Worm (Caenorhabditis elegans) whole organism, early embryonic: ENCODE results near the gene swm-1.

ENCODE experiments used
- B0310.2 ChIP-seq: sonication (generic microtip); optimal IDR thresholded peaks from 2 replicates; lab custom pipeline; 2016; ENCODE audit warnings: mild to moderate bottlenecking, missing genetic modification characterization, missing compliant biosample characterization
- F13C5.2 ChIP-seq: sonication (generic microtip); optimal IDR thresholded peaks from 2 replicates; lab custom pipeline; 2017; ENCODE audit warnings: mild to moderate bottlenecking, missing genetic modification characterization, inconsistent platforms, missing compliant biosample characterization
- aly-1 ChIP-seq: sonication (generic microtip); optimal IDR thresholded peaks from 2 replicates; lab custom pipeline; 2016; ENCODE audit warnings: missing genetic modification characterization, missing compliant biosample characterization
- ama-1 ChIP-seq: fragments of 150-350 bp; optimal IDR thresholded peaks from 2 replicates; lab custom pipeline; 2014
- ceh-13 ChIP-seq: fragments of 200-800 bp; sonication (Bioruptor generic); optimal IDR thresholded peaks from 2 replicates; lab custom pipeline; 2018; ENCODE audit warnings: mild to moderate bottlenecking, missing genetic modification characterization, missing compliant biosample characterization
- ceh-36 ChIP-seq: sonication (generic microtip); optimal IDR thresholded peaks from 2 replicates; lab custom pipeline; 2016; ENCODE audit warnings: missing genetic modification characterization, inconsistent platforms, missing compliant biosample characterization
- ets-7 ChIP-seq: sonication (generic microtip); optimal IDR thresholded peaks from 2 replicates; lab custom pipeline; 2016; ENCODE audit warnings: missing genotype, missing genetic modification characterization, missing compliant biosample characterization
- flt-1 ChIP-seq: fragments of 200-800 bp; sonication (Bioruptor generic); IDR thresholded peaks from 2 replicates; pipeline ENCODE4 v1.3.6; 2022; ENCODE audit warnings: missing genetic modification characterization, missing compliant biosample characterization
- hmbx-1 ChIP-seq: sonication (generic microtip); optimal IDR thresholded peaks from 2 replicates; lab custom pipeline; 2016; ENCODE audit warnings: mild to moderate bottlenecking, missing genetic modification characterization, missing compliant biosample characterization
- hmg-4 ChIP-seq: fragments of 200-800 bp; sonication (Bioruptor generic); optimal IDR thresholded peaks from 2 replicates; lab custom pipeline; 2018; ENCODE audit warnings: mild to moderate bottlenecking, missing genetic modification characterization, missing compliant biosample characterization
- hnd-1 ChIP-seq: sonication (generic microtip); optimal IDR thresholded peaks from 2 replicates; lab custom pipeline; 2016; ENCODE audit warnings: missing genetic modification characterization, missing compliant biosample characterization
- pes-1 ChIP-seq: fragments of 200-800 bp; sonication (Bioruptor generic); IDR thresholded peaks from 2 replicates; pipeline ENCODE4 v1.3.6; 2022; ENCODE audit warnings: missing genetic modification reagents, missing genetic modification characterization, missing compliant biosample characterization
- scrt-1 ChIP-seq: fragments of 200-800 bp; sonication (Bioruptor generic); IDR thresholded peaks from 2 replicates; pipeline ENCODE4 v1.3.6; 2022; ENCODE audit warnings: missing genetic modification characterization, missing compliant biosample characterization
- sea-1 ChIP-seq: fragments of 200-800 bp; sonication (Bioruptor generic); conservative IDR thresholded peaks from 2 replicates; pipeline ENCODE4 v1.3.6; 2022; ENCODE audit warnings: missing genetic modification characterization, missing compliant biosample characterization
- tbx-11 ChIP-seq: fragments of 200-800 bp; sonication (Bioruptor generic); IDR thresholded peaks from 2 replicates; pipeline ENCODE4 v1.3.6; 2022; ENCODE audit warnings: missing genetic modification characterization, missing compliant biosample characterization
- tbx-37 ChIP-seq: fragments of 200-800 bp; sonication (Bioruptor generic); conservative IDR thresholded peaks from 2 replicates; pipeline ENCODE4 v1.3.6; 2022; ENCODE audit warnings: missing genetic modification reagents, missing genetic modification characterization, missing compliant biosample characterization
- tra-4 ChIP-seq: sonication (generic microtip); optimal IDR thresholded peaks from 2 replicates; lab custom pipeline; 2017; ENCODE audit warnings: missing genetic modification characterization, missing compliant biosample characterization

Gene swm-1

ce11 chrV:9054771-9055170 lies at the start of gene swm-1:
TSS of gene swm-1 (minus strand) at chrV:9054871.
- no peak for TF ChIP-seq tbx-37
- TF ChIP-seq hmg-4 (GFP tag; lab: Kevin White, UChicago), result no peak
- TF ChIP-seq ama-1 (lab: Kevin White, UChicago), result no peak
- TF ChIP-seq aly-1 (tag; lab: Kevin White, UChicago), result no peak
- TF ChIP-seq sea-1 (GFP tag; lab: Robert Waterston, UW), result no peak
- no peak for TF ChIP-seq B0310.2
- TF ChIP-seq pes-1 (GFP tag; lab: Robert Waterston, UW), result no peak
- TF ChIP-seq F13C5.2 (tag; lab: Kevin White, UChicago), result no peak
- no peak for TF ChIP-seq scrt-1
- no peak for TF ChIP-seq hmbx-1 (tag; lab: Kevin White, UChicago)
- TF ChIP-seq ceh-13 (GFP tag; lab: Kevin White, UChicago), result no peak
- no peak for TF ChIP-seq tra-4 (tag; lab: Kevin White, UChicago)
- TF ChIP-seq hnd-1 (tag; lab: Kevin White, UChicago), result no peak

- TF ChIP-seq tbx-11 (GFP tag; lab: Robert Waterston, UW) (no peak), aly-1 (tag; lab: Kevin White, UChicago) (no peak)
Observed at ce11 chrV:9101062-9101461, 46.4 kb upstream of the swm-1 start, which contains the start of gene frpr-6. TSS of gene frpr-6 (minus strand) at chrV:9101162.

ce11 chrV:9098280-9098973 lies 43.8 kb upstream of the swm-1 start, which contains the start of gene F21C10.9:
TSS of gene F21C10.9 (minus strand) at chrV:9098696.
- no peak for TF ChIP-seq tra-4 (tag; lab: Kevin White, UChicago)
- TF ChIP-seq hnd-1 (tag; lab: Kevin White, UChicago), result no peak
- no peak for TF ChIP-seq flt-1
- no peak for TF ChIP-seq ceh-13 (GFP tag; lab: Kevin White, UChicago)
- TF ChIP-seq ama-1 (lab: Kevin White, UChicago), result no peak
- no peak for TF ChIP-seq tbx-11 (GFP tag; lab: Robert Waterston, UW)
- TF ChIP-seq hmg-4 (GFP tag; lab: Kevin White, UChicago), result no peak
- no peak for TF ChIP-seq F13C5.2 (tag; lab: Kevin White, UChicago)
- no peak for TF ChIP-seq hmbx-1 (tag; lab: Kevin White, UChicago)
- no peak for TF ChIP-seq scrt-1
- TF ChIP-seq sea-1 (GFP tag; lab: Robert Waterston, UW), result no peak
- TF ChIP-seq ets-7, result no peak
- no peak for TF ChIP-seq B0310.2
- TF ChIP-seq pes-1 (GFP tag; lab: Robert Waterston, UW), result no peak
- no peak for TF ChIP-seq ceh-36 (tag; lab: Kevin White, UChicago)
- no peak for TF ChIP-seq tbx-37
- TF ChIP-seq aly-1 (tag; lab: Kevin White, UChicago), result no peak

- TF ChIP-seq hmg-4 (GFP tag; lab: Kevin White, UChicago) (no peak), hnd-1 (tag; lab: Kevin White, UChicago) (no peak)
Observed at ce11 chrV:9097213-9097612, 42.5 kb upstream of the swm-1 start.

- no peak for TF ChIP-seq sea-1 (GFP tag; lab: Robert Waterston, UW)
- TF ChIP-seq scrt-1, result no peak
Observed at ce11 chrV:9096674-9097073, 42.0 kb upstream of the swm-1 start.

ce11 chrV:9095613-9096317 lies 41.1 kb upstream of the swm-1 start, which contains the start of gene F21C10.10:
TSS of gene F21C10.10 (plus strand) at chrV:9096267.
- peak; percentile 30 for TF ChIP-seq F13C5.2 (tag; lab: Kevin White, UChicago)
- no peak for TF ChIP-seq ceh-13 (GFP tag; lab: Kevin White, UChicago)
- no peak for TF ChIP-seq tbx-37
- peak; percentile 24 for TF ChIP-seq aly-1 (tag; lab: Kevin White, UChicago)
- TF ChIP-seq hnd-1 (tag; lab: Kevin White, UChicago), result no peak
- TF ChIP-seq ets-7, result no peak
- no peak for TF ChIP-seq ama-1 (lab: Kevin White, UChicago)
- no peak for TF ChIP-seq tbx-11 (GFP tag; lab: Robert Waterston, UW)
- no peak for TF ChIP-seq sea-1 (GFP tag; lab: Robert Waterston, UW)
- no peak for TF ChIP-seq pes-1 (GFP tag; lab: Robert Waterston, UW)

ce11 chrV:9094976-9095375 lies 40.3 kb upstream of the swm-1 start:
- no peak for TF ChIP-seq aly-1 (tag; lab: Kevin White, UChicago)
- no peak for TF ChIP-seq sea-1 (GFP tag; lab: Robert Waterston, UW)
- no peak for TF ChIP-seq ceh-13 (GFP tag; lab: Kevin White, UChicago)
- TF ChIP-seq ama-1 (lab: Kevin White, UChicago), result no peak
- no peak for TF ChIP-seq tbx-37
- no peak for TF ChIP-seq hmbx-1 (tag; lab: Kevin White, UChicago)
- TF ChIP-seq ets-7, result no peak
- TF ChIP-seq hmg-4 (GFP tag; lab: Kevin White, UChicago), result no peak

ce11 chrV:9094060-9094628 lies 39.5 kb upstream of the swm-1 start:
- TF ChIP-seq ama-1 (lab: Kevin White, UChicago) (no peak), hnd-1 (tag; lab: Kevin White, UChicago) (no peak), B0310.2 (no peak), pes-1 (GFP tag; lab: Robert Waterston, UW) (no peak)
